Worm (Caenorhabditis elegans): ENCODE data around the gene nhr-277.

The nhr-277 gene

DNA sequence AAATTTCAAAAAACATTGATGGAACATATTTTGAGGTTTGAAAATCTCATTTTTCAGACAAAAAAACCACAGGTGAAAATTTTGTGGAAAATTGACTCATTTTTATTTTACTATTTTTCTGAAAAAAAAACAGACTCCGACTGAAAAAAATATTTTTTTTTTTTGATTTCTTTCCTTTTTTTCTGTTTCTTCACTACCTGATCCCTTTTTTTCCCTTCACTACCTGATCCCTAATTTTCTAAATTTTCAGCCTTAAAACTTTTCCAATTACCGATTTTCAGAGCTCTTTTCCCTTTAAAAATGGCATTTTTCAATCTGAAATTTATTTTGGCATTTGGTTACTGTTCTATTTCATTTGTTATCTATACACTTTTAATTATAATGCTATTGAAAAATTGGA is 19.6 kb downstream of the nhr-277 start, which contains the start of gene Y54G2A.77:
Y54G2A.77 (plus strand) TSS at position 301 of the 400 bp plus-strand sequence.
- TF ChIP-seq aly-1 (tag; optimal IDR thresholded peaks at IDR 0.05) (no peak), ceh-36 (tag; optimal IDR thresholded peaks at IDR 0.05) (no peak), hmbx-1 (tag; optimal IDR thresholded peaks at IDR 0.05) (no peak), B0310.2 (tag; optimal IDR thresholded peaks at IDR 0.05) (no peak), pes-1 (GFP tag; IDR thresholded peaks at IDR 0.05) (no peak), ama-1 (optimal IDR thresholded peaks at IDR 0.05) (no peak), ceh-13 (GFP tag; optimal IDR thresholded peaks at IDR 0.05) (no peak), scrt-1 (GFP tag; IDR thresholded peaks at IDR 0.05) (no peak), tbx-37 (GFP tag; conservative IDR thresholded peaks at IDR 0.05) (no peak), tra-4 (tag; optimal IDR thresholded peaks at IDR 0.05) (no peak), ets-7 (tag; optimal IDR thresholded peaks at IDR 0.05) (no peak), tbx-11 (GFP tag; IDR thresholded peaks at IDR 0.05) (no peak), hmg-4 (GFP tag; optimal IDR thresholded peaks at IDR 0.05) (no peak), flt-1 (GFP tag; IDR thresholded peaks at IDR 0.05) (no peak), hnd-1 (tag; optimal IDR thresholded peaks at IDR 0.05) (no peak)

ce11 chrIV:2764160-2764559 is 21.4 kb downstream of the nhr-277 start:
- TF ChIP-seq tra-4 (tag; optimal IDR thresholded peaks at IDR 0.05) (no peak), tbx-11 (GFP tag; IDR thresholded peaks at IDR 0.05) (no peak), hmbx-1 (tag; optimal IDR thresholded peaks at IDR 0.05) (no peak)

DNA sequence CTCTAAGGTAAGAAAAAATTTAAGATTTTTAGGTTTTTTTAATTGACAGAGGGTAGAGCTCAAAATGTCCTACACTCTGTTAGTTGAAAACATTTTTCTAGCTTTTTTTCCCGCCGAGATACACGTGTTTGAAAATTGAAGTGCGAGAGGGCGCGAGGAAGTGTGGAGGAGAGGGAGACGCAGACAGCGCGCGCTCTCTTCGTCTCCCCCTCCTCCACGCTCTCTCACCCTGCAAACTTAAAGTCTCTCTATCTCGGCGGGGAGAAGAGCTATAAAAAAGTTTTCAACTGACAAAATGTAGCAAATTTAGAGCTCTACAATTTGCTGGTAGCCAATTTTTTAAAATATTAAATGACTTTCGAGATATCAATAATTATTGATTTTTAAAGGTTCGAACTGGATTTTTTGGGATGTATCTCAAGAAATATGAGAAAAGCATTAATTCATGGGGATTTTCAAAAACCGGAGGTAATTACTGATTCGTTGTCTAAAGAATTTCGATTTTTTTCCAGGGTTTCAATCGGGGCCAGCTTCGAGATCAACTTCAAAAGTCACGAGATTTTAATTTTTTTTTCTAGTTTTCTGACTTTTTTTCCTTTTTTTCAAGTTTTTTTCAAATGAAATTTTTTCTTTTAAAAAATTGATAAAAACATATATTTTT is 22.4 kb downstream of the nhr-277 start:
- TF ChIP-seq ceh-13 (GFP tag; optimal IDR thresholded peaks at IDR 0.05) (no peak), ama-1 (optimal IDR thresholded peaks at IDR 0.05) (no peak), tbx-37 (GFP tag; conservative IDR thresholded peaks at IDR 0.05) (no peak), hmg-4 (GFP tag; optimal IDR thresholded peaks at IDR 0.05) (no peak), scrt-1 (GFP tag; IDR thresholded peaks at IDR 0.05) (no peak), B0310.2 (tag; optimal IDR thresholded peaks at IDR 0.05) (no peak), ets-7 (tag; optimal IDR thresholded peaks at IDR 0.05) (no peak), pes-1 (GFP tag; IDR thresholded peaks at IDR 0.05) (no peak), aly-1 (tag; optimal IDR thresholded peaks at IDR 0.05) (no peak)

- TF ChIP-seq tbx-37 (GFP tag; conservative IDR thresholded peaks at IDR 0.05) (no peak), ceh-13 (GFP tag; optimal IDR thresholded peaks at IDR 0.05) (no peak), ets-7 (tag; optimal IDR thresholded peaks at IDR 0.05) (no peak), sea-1 (GFP tag; conservative IDR thresholded peaks at IDR 0.05) (no peak), ama-1 (optimal IDR thresholded peaks at IDR 0.05) (no peak), tra-4 (tag; optimal IDR thresholded peaks at IDR 0.05) (no peak), scrt-1 (GFP tag; IDR thresholded peaks at IDR 0.05) (no peak)
Measured at ce11 chrIV:2770067-2770466, 27.3 kb downstream of the nhr-277 start.

- no peak for TF ChIP-seq tra-4 (tag; optimal IDR thresholded peaks at IDR 0.05)
- TF ChIP-seq B0310.2 (tag; optimal IDR thresholded peaks at IDR 0.05): no peak
- TF ChIP-seq pes-1 (GFP tag; IDR thresholded peaks at IDR 0.05): no peak
- TF ChIP-seq aly-1 (tag; optimal IDR thresholded peaks at IDR 0.05): no peak
- no peak for TF ChIP-seq F13C5.2 (tag; optimal IDR thresholded peaks at IDR 0.05)
- TF ChIP-seq hnd-1 (tag; optimal IDR thresholded peaks at IDR 0.05): no peak
- no peak for TF ChIP-seq tbx-37 (GFP tag; conservative IDR thresholded peaks at IDR 0.05)
Measured at ce11 chrIV:2770835-2771234, 28.0 kb downstream of the nhr-277 start.

DNA sequence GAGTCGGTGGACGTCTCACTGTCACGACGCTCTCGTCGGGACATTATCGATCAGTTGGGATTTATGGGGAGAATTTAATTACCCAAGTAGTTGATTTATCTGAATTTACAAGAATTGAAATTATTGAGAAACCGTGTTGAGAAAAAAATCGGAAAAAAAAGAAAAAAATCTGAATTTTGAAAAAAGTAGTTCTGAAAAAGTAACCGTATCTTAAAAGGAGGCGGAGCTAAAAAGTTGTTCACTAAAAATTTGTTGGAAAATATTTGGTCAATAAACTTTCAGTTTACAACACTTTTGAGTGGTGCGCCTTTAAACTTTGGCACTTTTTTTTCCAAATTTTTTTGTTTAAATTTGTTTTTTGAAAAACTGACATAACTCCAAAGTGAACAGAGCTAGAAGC is 28.9 kb downstream of the nhr-277 start, which contains the start of gene Y54G2A.11:
Y54G2A.11 (minus strand) TSS at position 101 of the 400 bp plus-strand sequence.
- no peak for TF ChIP-seq ama-1 (optimal IDR thresholded peaks at IDR 0.05)
- no peak for TF ChIP-seq hmg-4 (GFP tag; optimal IDR thresholded peaks at IDR 0.05)
- TF ChIP-seq pes-1 (GFP tag; IDR thresholded peaks at IDR 0.05): no peak
- no peak for TF ChIP-seq hnd-1 (tag; optimal IDR thresholded peaks at IDR 0.05)
- no peak for TF ChIP-seq tra-4 (tag; optimal IDR thresholded peaks at IDR 0.05)
- TF ChIP-seq tbx-11 (GFP tag; IDR thresholded peaks at IDR 0.05): no peak
- no peak for TF ChIP-seq tbx-37 (GFP tag; conservative IDR thresholded peaks at IDR 0.05)
- TF ChIP-seq F13C5.2 (tag; optimal IDR thresholded peaks at IDR 0.05): no peak

ce11 chrIV:2772209-2772851 is 29.5 kb downstream of the nhr-277 start:
- TF ChIP-seq B0310.2 (tag; optimal IDR thresholded peaks at IDR 0.05) (no peak), aly-1 (tag; optimal IDR thresholded peaks at IDR 0.05) (no peak), tra-4 (tag; optimal IDR thresholded peaks at IDR 0.05) (no peak), F13C5.2 (tag; optimal IDR thresholded peaks at IDR 0.05) (no peak), hnd-1 (tag; optimal IDR thresholded peaks at IDR 0.05) (no peak), tbx-11 (GFP tag; IDR thresholded peaks at IDR 0.05) (no peak), tbx-37 (GFP tag; conservative IDR thresholded peaks at IDR 0.05) (no peak), pes-1 (GFP tag; IDR thresholded peaks at IDR 0.05) (no peak), ama-1 (optimal IDR thresholded peaks at IDR 0.05) (no peak), flt-1 (GFP tag; IDR thresholded peaks at IDR 0.05) (no peak), scrt-1 (GFP tag; IDR thresholded peaks at IDR 0.05) (no peak), hmg-4 (GFP tag; optimal IDR thresholded peaks at IDR 0.05) (no peak), ets-7 (tag; optimal IDR thresholded peaks at IDR 0.05) (no peak), ceh-13 (GFP tag; optimal IDR thresholded peaks at IDR 0.05) (no peak), ceh-36 (tag; optimal IDR thresholded peaks at IDR 0.05) (no peak), sea-1 (GFP tag; conservative IDR thresholded peaks at IDR 0.05) (no peak), hmbx-1 (tag; optimal IDR thresholded peaks at IDR 0.05) (no peak)

Measured in whole organism, early embryonic.